Fruit fly (Drosophila melanogaster) whole organism, prepupa: ENCODE measurements around the gene CG3713.

Source experiments
- Blimp-1 ChIP-seq: fragments of 200-800 bp; sonication (Bioruptor generic); optimal IDR thresholded peaks from 3 replicates; lab custom pipeline; 2017; ENCODE audit warnings: missing biosample characterization, missing genetic modification characterization, mild to moderate bottlenecking, moderate library complexity, missing genetic modification reagents
- CG11902 ChIP-seq: fragments of 200-800 bp; sonication (Bioruptor generic); optimal IDR thresholded peaks from 3 replicates; lab custom pipeline; 2016; ENCODE audit warnings: missing biosample characterization, missing genetic modification characterization
- CG4318 ChIP-seq: fragments of 200-800 bp; sonication (Bioruptor generic); optimal IDR thresholded peaks from 3 replicates; lab custom pipeline; 2017; ENCODE audit warnings: missing biosample characterization, mild to moderate bottlenecking, missing genetic modification characterization
- CG6792 ChIP-seq: fragments of 200-800 bp; sonication (Bioruptor generic); optimal IDR thresholded peaks from 3 replicates; lab custom pipeline; 2016; ENCODE audit warnings: missing biosample characterization, missing genetic modification characterization
- CG6854 ChIP-seq: fragments of 200-800 bp; sonication (Bioruptor generic); optimal IDR thresholded peaks from 2 replicates; lab custom pipeline; 2017; ENCODE audit warnings: missing biosample characterization, mild to moderate bottlenecking, missing genetic modification characterization
- CG7368 ChIP-seq: fragments of 200-800 bp; sonication (Bioruptor generic); optimal IDR thresholded peaks from 3 replicates; lab custom pipeline; 2016; ENCODE audit warnings: missing biosample characterization, missing genetic modification characterization
- CG8119 ChIP-seq: fragments of 200-800 bp; sonication (Bioruptor generic); IDR thresholded peaks from 3 replicates; pipeline ENCODE4 v1.3.6; 2022; ENCODE audit warnings: missing biosample characterization, missing genetic modification characterization
- Eip93F ChIP-seq: fragments of 200-800 bp; sonication (Bioruptor generic); optimal IDR thresholded peaks from 2 replicates; lab custom pipeline; 2016; ENCODE audit warnings: missing biosample characterization, mild to moderate bottlenecking, missing genetic modification characterization
- Ets21C ChIP-seq: fragments of 200-800 bp; sonication (Bioruptor generic); optimal IDR thresholded peaks from 3 replicates; lab custom pipeline; 2016; ENCODE audit warnings: missing biosample characterization, missing genetic modification characterization
- Hr38 ChIP-seq: sonication (Bioruptor generic); optimal IDR thresholded peaks from 2 replicates; lab custom pipeline; 2016; ENCODE audit warnings: missing biosample characterization, missing genetic modification characterization
- Lpt ChIP-seq: fragments of 200-800 bp; sonication (Bioruptor generic); optimal IDR thresholded peaks from 3 replicates; lab custom pipeline; 2016; ENCODE audit warnings: missing biosample characterization, missing genetic modification characterization
- Sox15 ChIP-seq: fragments of 200-800 bp; sonication (Bioruptor generic); optimal IDR thresholded peaks from 3 replicates; lab custom pipeline; 2016; ENCODE audit warnings: missing biosample characterization, missing genetic modification characterization
- cyc ChIP-seq: fragments of 200-800 bp; sonication (Bioruptor generic); optimal IDR thresholded peaks from 3 replicates; lab custom pipeline; 2016; ENCODE audit warnings: missing biosample characterization, missing genetic modification characterization
- pdm3 ChIP-seq: fragments of 200-800 bp; sonication (Bioruptor generic); optimal IDR thresholded peaks from 3 replicates; lab custom pipeline; 2016; ENCODE audit warnings: missing biosample characterization, missing genetic modification characterization

- TF ChIP-seq CG6854 (GFP tag; lab: Kevin White, UChicago) (no peak), Sox15 (GFP tag; lab: Kevin White, UChicago) (no peak), Eip93F (GFP tag; lab: Kevin White, UChicago) (no peak), pdm3 (GFP tag; lab: Kevin White, UChicago) (no peak), CG11902 (no peak), CG8119 (GFP tag; lab: Robert Waterston, UW) (no peak), cyc (GFP tag; lab: Kevin White, UChicago) (no peak), Ets21C (GFP tag; lab: Kevin White, UChicago) (no peak), Hr38 (no peak), CG6792 (GFP tag; lab: Kevin White, UChicago) (no peak), CG4318 (no peak), Blimp-1 (no peak), CG7368 (no peak), Lpt (GFP tag; lab: Kevin White, UChicago) (no peak)
These were observed at the start of gene CG3713 for dm6 chrX:847057-847456.
